Worm (Caenorhabditis elegans): ENCODE data around the gene col-81.

ce11 chrII:10971677-10972076 is 41.9 kb downstream of the col-81 start:
- TF ChIP-seq snpc-4 (tag; optimal IDR thresholded peaks at IDR 0.05) (no peak), T26A8.4 (GFP tag; IDR thresholded peaks at IDR 0.05) (no peak), unc-39 (tag; optimal IDR thresholded peaks at IDR 0.05) (no peak), lsy-2 (tag; optimal IDR thresholded peaks at IDR 0.05) (no peak), nhr-11 (tag; optimal IDR thresholded peaks at IDR 0.05) (no peak), lin-13 (GFP tag; optimal IDR thresholded peaks at IDR 0.05) (no peak), ama-1 (optimal IDR thresholded peaks at IDR 0.05) (no peak), lin-39 (tag; optimal IDR thresholded peaks at IDR 0.05) (no peak), daf-12 (tag; optimal IDR thresholded peaks at IDR 0.05) (no peak)

Data from whole organism, L4 larva.